Worm (Caenorhabditis elegans): ENCODE data around the gene D1054.19.

DNA sequence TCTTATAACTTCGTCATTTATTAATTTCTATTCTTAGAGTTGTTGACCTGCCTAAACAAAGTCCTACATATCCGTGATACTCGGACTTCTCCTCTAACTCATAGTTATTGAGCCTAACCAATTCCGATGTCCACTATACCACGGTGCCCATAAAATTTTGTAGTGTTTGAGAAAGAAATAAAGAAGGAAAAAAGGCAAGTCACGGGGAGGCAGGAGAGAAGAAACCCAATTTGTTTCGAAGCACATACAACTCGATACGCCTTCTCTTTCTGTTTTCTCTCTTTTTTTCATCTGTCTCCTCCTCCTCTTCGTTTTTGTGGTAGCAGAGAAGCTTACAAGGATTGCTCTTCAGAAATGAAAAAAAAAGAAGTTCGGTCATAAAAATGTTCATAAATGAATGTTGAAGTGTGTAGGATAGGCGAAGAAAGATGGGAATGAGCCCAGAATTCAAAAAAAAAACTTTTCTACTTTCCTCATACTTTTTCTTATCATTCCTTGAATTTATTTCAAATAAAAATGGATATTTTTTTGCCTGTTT lies 39.2 kb downstream of the D1054.19 start:
- TF ChIP-seq peb-1 (tag; optimal IDR thresholded peaks at IDR 0.05) (no peak), egl-27 (tag; optimal IDR thresholded peaks at IDR 0.05) (no peak), unc-39 (tag; optimal IDR thresholded peaks at IDR 0.05) (no peak), mab-5 (tag; optimal IDR thresholded peaks at IDR 0.05) (no peak), elt-3 (tag; optimal IDR thresholded peaks at IDR 0.05) (no peak), unc-62 (GFP tag; optimal IDR thresholded peaks at IDR 0.05) (no peak), zag-1 (tag; optimal IDR thresholded peaks at IDR 0.05) (peak; percentile 25), snpc-4 (tag; optimal IDR thresholded peaks at IDR 0.05) (no peak), mdl-1 (tag; optimal IDR thresholded peaks at IDR 0.05) (no peak), Y55F3AM.14 (GFP tag; optimal IDR thresholded peaks at IDR 0.05) (no peak), nhr-25 (tag; optimal IDR thresholded peaks at IDR 0.05) (no peak), blmp-1 (tag; optimal IDR thresholded peaks at IDR 0.05; ENCODE audit: insufficient read depth) (no peak), lin-13 (GFP tag; optimal IDR thresholded peaks at IDR 0.05) (no peak)

Measured in whole organism, L2 larva.